Worm (Caenorhabditis elegans) whole organism, mixed stage, embryonic: ENCODE measurements around the gene hrg-10.

Source experiments
- ceh-43 ChIP-seq: fragments of 200-800 bp; sonication (Bioruptor generic); optimal IDR thresholded peaks from 2 replicates; lab custom pipeline; 2018; ENCODE audit warnings: mild to moderate bottlenecking, missing genetic modification characterization, moderate library complexity, missing compliant biosample characterization
- elt-3 ChIP-seq: fragments of 150-350 bp; optimal IDR thresholded peaks from 2 replicates; lab custom pipeline; 2014; ENCODE audit warnings: missing biosample characterization, missing genetic modification characterization
- lin-32 ChIP-seq: fragments of 200-800 bp; sonication (Bioruptor generic); optimal IDR thresholded peaks from 2 replicates; lab custom pipeline; 2018; ENCODE audit warnings: mild to moderate bottlenecking, missing genetic modification characterization, missing compliant biosample characterization
- lsy-2 ChIP-seq: fragments of 150-350 bp; optimal IDR thresholded peaks from 2 replicates; lab custom pipeline; 2014; ENCODE audit warnings: missing biosample characterization, missing genetic modification characterization
- nhr-76 ChIP-seq: sonication (generic microtip); optimal IDR thresholded peaks from 2 replicates; lab custom pipeline; 2017; ENCODE audit warnings: missing biosample characterization, missing genetic modification characterization
- pha-4 ChIP-seq: fragments of 150-350 bp; optimal IDR thresholded peaks from 2 replicates; lab custom pipeline; 2018; ENCODE audit warnings: missing biosample characterization, missing genetic modification reagents, missing genetic modification characterization
- unc-39 ChIP-seq: fragments of 150-350 bp; optimal IDR thresholded peaks from 2 replicates; lab custom pipeline; 2014; ENCODE audit warnings: missing biosample characterization, missing genetic modification characterization

DNA sequence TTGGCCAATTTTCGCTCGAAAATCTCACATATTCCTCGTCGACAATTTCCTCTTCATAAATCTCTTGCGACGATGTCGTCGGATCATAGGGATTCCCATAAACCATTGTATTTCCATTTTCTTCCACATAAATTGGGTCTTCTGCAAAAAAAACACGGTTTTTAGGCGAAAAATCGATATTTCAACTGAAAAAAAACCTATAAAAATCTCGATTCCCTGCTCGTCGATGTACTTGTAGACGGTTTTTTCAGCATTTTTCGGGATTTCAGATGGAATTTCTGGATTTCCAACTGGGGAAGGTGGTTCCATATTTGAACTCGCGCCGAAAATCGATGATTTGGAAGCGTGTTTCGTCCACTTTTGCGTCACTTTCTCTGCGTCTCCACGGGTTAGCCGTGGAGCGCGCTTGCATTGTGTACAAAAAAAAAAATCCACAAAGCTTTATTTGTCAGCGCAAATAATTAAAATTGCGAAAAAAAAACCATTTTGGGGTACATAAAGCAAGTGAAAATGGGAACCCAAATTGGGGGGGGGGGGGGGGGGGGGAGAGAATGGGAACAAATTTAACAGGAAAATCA, 10.5 kb upstream of the hrg-10 start, which contains the start of gene Y39B6A.43:
- TF ChIP-seq lin-32 (GFP tag; lab: Kevin White, UChicago) (no peak), nhr-76 (tag; lab: Kevin White, UChicago) (no peak), lsy-2 (tag; lab: Kevin White, UChicago) (peak; percentile 90), elt-3 (tag; lab: Kevin White, UChicago) (peak; percentile 42), pha-4 (tag; lab: Kevin White, UChicago) (peak; percentile 99), ceh-43 (GFP tag; lab: Kevin White, UChicago) (peak; percentile 48), unc-39 (tag; lab: Kevin White, UChicago) (peak; percentile 58)
